Fruit fly (Drosophila melanogaster): Measurements from ENCODE around the gene Fur1.

Gene Fur1

DNA sequence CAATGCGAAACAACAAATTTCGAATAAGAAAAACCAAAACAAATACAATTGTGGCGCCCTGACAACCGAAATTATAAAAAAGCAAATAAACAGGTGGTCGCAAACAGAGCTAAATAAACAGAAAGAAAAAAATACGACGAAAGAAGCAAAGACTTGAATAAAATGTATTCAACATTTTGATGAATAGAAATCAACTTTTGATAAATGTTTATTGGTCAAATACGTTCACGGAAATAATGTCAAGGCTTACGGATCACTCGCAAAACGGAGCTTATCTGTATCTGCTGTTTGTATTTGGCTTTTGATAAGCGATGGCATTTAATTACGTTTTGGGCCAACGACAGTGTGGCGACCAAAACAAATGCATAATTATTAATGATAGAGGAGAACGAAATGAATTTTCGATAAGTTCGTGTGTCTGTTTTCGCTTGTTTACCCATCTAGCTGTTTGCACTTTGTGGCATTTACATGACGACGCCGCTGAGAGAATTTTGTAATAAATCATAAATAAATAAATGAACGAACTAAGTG lies 19.6 kb downstream of the Fur1 start (continued):
- no peak for TF ChIP-seq so (GFP tag; IDR thresholded peaks at IDR 0.05)
- TF ChIP-seq corto (GFP tag; optimal IDR thresholded peaks at IDR 0.05) = no peak
- no peak for TF ChIP-seq Trl (optimal IDR thresholded peaks at IDR 0.05)
- TF ChIP-seq Trl (GFP tag; optimal IDR thresholded peaks at IDR 0.05) = peak; percentile 19
- peak; percentile 78 for TF ChIP-seq BtbVII (GFP tag; optimal IDR thresholded peaks at IDR 0.05)
- peak; percentile 66 for TF ChIP-seq CG2202 (tag; optimal IDR thresholded peaks at IDR 0.05)
- peak; percentile 55 for TF ChIP-seq CG3407 (GFP tag; optimal IDR thresholded peaks at IDR 0.05)
- TF ChIP-seq Sox100B (GFP tag; optimal IDR thresholded peaks at IDR 0.05) = peak; percentile 72
- peak; percentile 72 for TF ChIP-seq nau (GFP tag; optimal IDR thresholded peaks at IDR 0.05)
- peak; percentile 6 for TF ChIP-seq pfk (GFP tag; optimal IDR thresholded peaks at IDR 0.05)
- peak; percentile 44 for TF ChIP-seq Dek (tag; optimal IDR thresholded peaks at IDR 0.05)
- TF ChIP-seq dmrt11E (tag; optimal IDR thresholded peaks at IDR 0.05) = peak; percentile 68
- TF ChIP-seq CG7987 (GFP tag; optimal IDR thresholded peaks at IDR 0.05) = peak; percentile 37
- peak; percentile 16 for TF ChIP-seq CG1602 (GFP tag; optimal IDR thresholded peaks at IDR 0.05)
- peak in 1 of 2 experiments; percentile 51 for TF ChIP-seq Hr51 (GFP tag; optimal IDR thresholded peaks at IDR 0.05)
- peak; percentile 73 for TF ChIP-seq CG18262 (tag; optimal IDR thresholded peaks at IDR 0.05)
- TF ChIP-seq CG8944 (GFP tag; optimal IDR thresholded peaks at IDR 0.05) = no peak
- peak; percentile 43 for TF ChIP-seq Hand (GFP tag; optimal IDR thresholded peaks at IDR 0.05)
- TF ChIP-seq Lhr (GFP tag; optimal IDR thresholded peaks at IDR 0.05) = peak; percentile 4
- peak; percentile 73 for TF ChIP-seq CG10209 (GFP tag; optimal IDR thresholded peaks at IDR 0.05)
- peak; percentile 62 for TF ChIP-seq CG12299 (tag; optimal IDR thresholded peaks at IDR 0.05)
- TF ChIP-seq slou (GFP tag; optimal IDR thresholded peaks at IDR 0.05) = no peak
- TF ChIP-seq insv (GFP tag; optimal IDR thresholded peaks at IDR 0.05) = peak in 1 of 2 experiments; percentile 34
- peak; percentile 56 for TF ChIP-seq CG15514 (GFP tag; optimal IDR thresholded peaks at IDR 0.05)
- TF ChIP-seq CG17829 (tag; optimal IDR thresholded peaks at IDR 0.05) = peak; percentile 39
- peak; percentile 43 for TF ChIP-seq grau (tag; optimal IDR thresholded peaks at IDR 0.05)
- peak in 1 of 2 experiments; percentile 71 for TF ChIP-seq Eip74EF (GFP tag; optimal IDR thresholded peaks at IDR 0.05)
- TF ChIP-seq Bdp1 (GFP tag; optimal IDR thresholded peaks at IDR 0.05) = no peak
- 0 out of 3 replicates have a peak, but pooled peaks have one; percentile 26 for TF ChIP-seq otp (GFP tag; IDR thresholded peaks at IDR 0.05)
- TF ChIP-seq CG31388 (GFP tag; optimal IDR thresholded peaks at IDR 0.05) = no peak
- peak; percentile 47 for TF ChIP-seq Mes4 (GFP tag; optimal IDR thresholded peaks at IDR 0.05)
- TF ChIP-seq Nf-YB (GFP tag; optimal IDR thresholded peaks at IDR 0.05) = peak; percentile 47
- TF ChIP-seq sqz (GFP tag; optimal IDR thresholded peaks at IDR 0.05) = peak; percentile 72
- TF ChIP-seq chinmo (GFP tag; IDR thresholded peaks at IDR 0.05; ENCODE audit: partially characterized antibody) = 0 out of 4 replicates have a peak, but pooled peaks have one; percentile 62
- TF ChIP-seq Blimp-1 (GFP tag; optimal IDR thresholded peaks at IDR 0.05) = peak; percentile 32
- no peak for TF ChIP-seq Oaz (GFP tag; IDR thresholded peaks at IDR 0.05)
- peak; percentile 45 for TF ChIP-seq CG2116 (GFP tag; optimal IDR thresholded peaks at IDR 0.05)
- TF ChIP-seq CG15601 (tag; optimal IDR thresholded peaks at IDR 0.05) = peak; percentile 67
- no peak for TF ChIP-seq Sin3A (optimal IDR thresholded peaks at IDR 0.05)
- peak; percentile 75 for TF ChIP-seq CG3281 (GFP tag; optimal IDR thresholded peaks at IDR 0.05)
- TF ChIP-seq TFAM (GFP tag; optimal IDR thresholded peaks at IDR 0.05) = peak; percentile 33
- TF ChIP-seq GATAe (GFP tag; conservative IDR thresholded peaks at IDR 0.05) = peak; percentile 28; the same call in 1 of the 2 replicates
- peak; percentile 45 for TF ChIP-seq CG11504 (tag; optimal IDR thresholded peaks at IDR 0.05)
- peak; percentile 56 for TF ChIP-seq HHEX (GFP tag; optimal IDR thresholded peaks at IDR 0.05)
- TF ChIP-seq ftz-f1 (GFP tag; optimal IDR thresholded peaks at IDR 0.05) = peak; percentile 27
- peak; percentile 5 for TF ChIP-seq lbe (GFP tag; optimal IDR thresholded peaks at IDR 0.05)
- TF ChIP-seq stwl (tag; optimal IDR thresholded peaks at IDR 0.05) = peak; percentile 5
- peak; percentile 0 for TF ChIP-seq CG17359 (tag; optimal IDR thresholded peaks at IDR 0.05)
- peak; percentile 10 for TF ChIP-seq Hsf (GFP tag; optimal IDR thresholded peaks at IDR 0.05)
